Worm (Caenorhabditis elegans): ENCODE data around the gene Y47D3B.4.

- TF ChIP-seq ztf-29 (GFP tag; IDR thresholded peaks at IDR 0.05) (no peak), cog-1 (tag; optimal IDR thresholded peaks at IDR 0.05) (no peak), ref-1 (GFP tag; conservative IDR thresholded peaks at IDR 0.05) (no peak), med-1 (GFP tag; optimal IDR thresholded peaks at IDR 0.05; ENCODE audit: insufficient read depth) (no peak)
Observed at ce11 chrIII:11361394-11361793, 43.8 kb upstream of the Y47D3B.4 start.

Measured in whole organism, midembryonic.